Fruit fly (Drosophila melanogaster) whole organism, pupa: ENCODE measurements around the gene Gcn5.

Experiments used
- CG10348 ChIP-seq: fragments of 200-800 bp; sonication (Bioruptor generic); IDR thresholded peaks from 2 replicates; pipeline ENCODE4 v1.3.6; 2022; ENCODE audit warnings: missing biosample characterization, missing genetic modification characterization
- CG12605 ChIP-seq: fragments of 200-800 bp; sonication (Bioruptor generic); IDR thresholded peaks from 2 replicates; pipeline ENCODE4 v1.3.6; 2022; ENCODE audit warnings: missing biosample characterization, missing genetic modification characterization
- CG13204 ChIP-seq: fragments of 200-800 bp; sonication (Bioruptor generic); optimal IDR thresholded peaks from 2 replicates; lab custom pipeline; 2018; ENCODE audit warnings: missing biosample characterization, mild to moderate bottlenecking, missing genetic modification characterization, moderate library complexity
- CG14655 ChIP-seq: fragments of 200-800 bp; sonication (Bioruptor generic); optimal IDR thresholded peaks from 3 replicates; lab custom pipeline; 2017; ENCODE audit warnings: mild to moderate bottlenecking, missing biosample characterization, missing genetic modification reagents, missing genetic modification characterization
- CG15710 ChIP-seq: fragments of 200-800 bp; sonication (Bioruptor generic); optimal IDR thresholded peaks from 2 replicates; lab custom pipeline; 2018; ENCODE audit warnings: missing biosample characterization, mild to moderate bottlenecking, missing genetic modification characterization, moderate library complexity
- CG17806 ChIP-seq: fragments of 200-800 bp; sonication (Bioruptor generic); optimal IDR thresholded peaks from 2 replicates; lab custom pipeline; 2018; ENCODE audit warnings: missing biosample characterization, mild to moderate bottlenecking, missing genetic modification characterization, moderate library complexity
- CG32121 ChIP-seq: fragments of 200-800 bp; sonication (Bioruptor generic); IDR thresholded peaks from 2 replicates; pipeline ENCODE4 v1.3.6; 2022; ENCODE audit warnings: missing biosample characterization, missing genetic modification characterization
- CG34367 ChIP-seq: fragments of 200-800 bp; sonication (Bioruptor generic); optimal IDR thresholded peaks from 2 replicates; lab custom pipeline; 2018; ENCODE audit warnings: missing biosample characterization, mild to moderate bottlenecking, missing genetic modification characterization
- CG4496 ChIP-seq: fragments of 200-800 bp; sonication (Bioruptor generic); IDR thresholded peaks from 3 replicates; pipeline ENCODE4 v1.3.6; 2022; ENCODE audit warnings: missing biosample characterization, missing genetic modification characterization
- CG8159 ChIP-seq: fragments of 200-800 bp; sonication (Bioruptor generic); optimal IDR thresholded peaks from 3 replicates; lab custom pipeline; 2018; ENCODE audit warnings: missing biosample characterization, mild to moderate bottlenecking, missing genetic modification characterization, moderate library complexity
- CG8301 ChIP-seq: fragments of 200-800 bp; sonication (Bioruptor generic); optimal IDR thresholded peaks from 2 replicates; lab custom pipeline; 2018; ENCODE audit warnings: missing biosample characterization, mild to moderate bottlenecking, missing genetic modification characterization
- CG9948 ChIP-seq: fragments of 200-800 bp; sonication (Bioruptor generic); optimal IDR thresholded peaks from 2 replicates; lab custom pipeline; 2018; ENCODE audit warnings: missing biosample characterization, mild to moderate bottlenecking, missing genetic modification characterization, moderate library complexity
- D1 ChIP-seq: fragments of 200-800 bp; sonication (Bioruptor generic); optimal IDR thresholded peaks from 2 replicates; lab custom pipeline; 2018; ENCODE audit warnings: missing biosample characterization, mild to moderate bottlenecking, missing genetic modification characterization, moderate library complexity
- EcR ChIP-seq: fragments of 200-800 bp; sonication (Bioruptor generic); optimal IDR thresholded peaks from 3 replicates; lab custom pipeline; 2019; ENCODE audit warnings: missing biosample characterization, missing genetic modification characterization, mild to moderate bottlenecking, moderate library complexity, missing genetic modification reagents
- Ets98B ChIP-seq: fragments of 200-800 bp; sonication (Bioruptor generic); IDR thresholded peaks from 2 replicates; pipeline ENCODE4 v1.3.6; 2022; ENCODE audit warnings: missing biosample characterization, missing genetic modification characterization
- Pif1A ChIP-seq: fragments of 200-800 bp; sonication (Bioruptor generic); optimal IDR thresholded peaks from 3 replicates; lab custom pipeline; 2016; ENCODE audit warnings: missing biosample characterization, missing genetic modification characterization
- Pif1B ChIP-seq: fragments of 200-800 bp; sonication (Bioruptor generic); optimal IDR thresholded peaks from 3 replicates; lab custom pipeline; 2016; ENCODE audit warnings: missing biosample characterization, missing genetic modification characterization
- Snoo ChIP-seq: fragments of 200-800 bp; sonication (Bioruptor generic); optimal IDR thresholded peaks from 3 replicates; lab custom pipeline; 2017; ENCODE audit warnings: missing biosample characterization, mild to moderate bottlenecking, missing genetic modification characterization, inconsistent platforms
- fd96Ca ChIP-seq: fragments of 200-800 bp; sonication (Bioruptor generic); IDR thresholded peaks from 3 replicates; pipeline ENCODE4 v1.3.6; 2022; ENCODE audit warnings: missing biosample characterization, missing genetic modification characterization
- gl ChIP-seq: fragments of 200-800 bp; sonication (Bioruptor generic); optimal IDR thresholded peaks from 2 replicates; lab custom pipeline; 2018; ENCODE audit warnings: missing biosample characterization, mild to moderate bottlenecking, missing genetic modification characterization
- rn ChIP-seq: fragments of 200-800 bp; sonication (Bioruptor generic); IDR thresholded peaks from 2 replicates; pipeline ENCODE4 v1.3.6; 2022; ENCODE audit warnings: missing biosample characterization, missing genetic modification characterization

Gene Gcn5

dm6 chr3L:12534318-12534717 lies 10.5 kb upstream of the Gcn5 start, which contains the start of gene Pmm2:
Gene Pmm2, plus strand, starts transcription at chr3L:12534590.
- no peak for TF ChIP-seq CG13204 (GFP tag; lab: Kevin White, UChicago)
- no peak for TF ChIP-seq CG8159 (tag; lab: Kevin White, UChicago)
- TF ChIP-seq CG9948 (tag; lab: Kevin White, UChicago), result no peak
- no peak for TF ChIP-seq D1 (tag; lab: Kevin White, UChicago)
- no peak for TF ChIP-seq CG15710 (tag; lab: Kevin White, UChicago)
- no peak for TF ChIP-seq CG17806 (tag; lab: Kevin White, UChicago)
- no peak for TF ChIP-seq fd96Ca
- TF ChIP-seq Ets98B (GFP tag; lab: Robert Waterston, UW), result no peak
- no peak for TF ChIP-seq Pif1A (GFP tag; lab: Kevin White, UChicago)
- TF ChIP-seq EcR (GFP tag; lab: Kevin White, UChicago), result no peak
- TF ChIP-seq Snoo, result no peak
- no peak for TF ChIP-seq CG4496 (GFP tag; lab: Robert Waterston, UW)

DNA sequence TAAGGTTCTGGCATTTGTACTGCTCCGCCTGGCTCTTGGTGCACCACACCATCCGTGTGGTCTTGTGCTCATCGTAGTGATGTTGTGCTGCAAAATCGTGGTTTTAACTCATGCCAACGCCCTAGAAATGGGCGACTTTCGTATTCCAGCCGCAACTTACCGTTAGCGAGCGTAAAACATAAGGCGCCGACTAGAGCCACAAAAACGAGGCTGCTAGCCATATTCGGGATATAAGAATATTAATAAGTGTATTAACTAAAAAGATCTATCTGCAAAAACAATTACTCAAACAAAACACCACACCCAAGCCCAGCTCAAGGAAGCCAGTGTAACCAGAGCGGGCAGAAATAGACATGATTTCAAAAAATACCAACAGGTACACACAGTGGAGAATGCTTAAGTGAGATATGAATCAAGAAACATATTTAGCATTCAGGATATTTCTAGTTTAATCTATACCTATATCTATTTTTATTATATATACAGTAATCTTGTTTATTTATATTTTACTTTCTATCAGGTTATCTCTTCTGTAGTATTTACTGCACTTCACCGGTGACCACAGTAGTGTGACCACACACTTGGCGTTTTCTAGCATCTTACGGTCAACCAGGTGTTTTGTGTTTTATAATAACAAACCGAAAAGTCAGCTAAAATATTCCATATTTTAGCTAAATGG lies 9.7 kb upstream of the Gcn5 start, which contains the start of the genes Tsf2 and CG34242:
Gene Tsf2, minus strand, starts transcription at position 333 of the 679 bp plus-strand sequence.
Gene CG34242, plus strand, starts transcription at position 605 of the 679 bp plus-strand sequence.
- TF ChIP-seq EcR (GFP tag; lab: Kevin White, UChicago) (no peak), Pif1B (GFP tag; lab: Kevin White, UChicago) (peak; percentile 66), CG4496 (GFP tag; lab: Robert Waterston, UW) (peak; percentile 95), CG14655 (GFP tag; lab: Kevin White, UChicago) (no peak), Ets98B (GFP tag; lab: Robert Waterston, UW) (peak; percentile 88), CG34367 (tag; lab: Kevin White, UChicago) (peak; percentile 10), fd96Ca (no peak; the same call in 2 of the 3 replicates), CG17806 (tag; lab: Kevin White, UChicago) (peak; percentile 84), CG15710 (tag; lab: Kevin White, UChicago) (peak; percentile 72), gl (tag; lab: Kevin White, UChicago) (peak; percentile 49), CG13204 (GFP tag; lab: Kevin White, UChicago) (no peak), CG10348 (peak; percentile 91), rn (GFP tag; lab: Robert Waterston, UW) (peak; percentile 71), CG8159 (tag; lab: Kevin White, UChicago) (peak; percentile 92), CG9948 (tag; lab: Kevin White, UChicago) (peak; percentile 88), Snoo (peak; percentile 74), CG8301 (tag; lab: Kevin White, UChicago) (peak; percentile 87), CG32121 (GFP tag; lab: Robert Waterston, UW) (peak; percentile 95), Pif1A (GFP tag; lab: Kevin White, UChicago) (peak; percentile 64), CG12605 (GFP tag; lab: Robert Waterston, UW) (peak; percentile 97), D1 (tag; lab: Kevin White, UChicago) (peak; percentile 32)
- TF ChIP-seq, all 21 proteins: peak for 17

DNA sequence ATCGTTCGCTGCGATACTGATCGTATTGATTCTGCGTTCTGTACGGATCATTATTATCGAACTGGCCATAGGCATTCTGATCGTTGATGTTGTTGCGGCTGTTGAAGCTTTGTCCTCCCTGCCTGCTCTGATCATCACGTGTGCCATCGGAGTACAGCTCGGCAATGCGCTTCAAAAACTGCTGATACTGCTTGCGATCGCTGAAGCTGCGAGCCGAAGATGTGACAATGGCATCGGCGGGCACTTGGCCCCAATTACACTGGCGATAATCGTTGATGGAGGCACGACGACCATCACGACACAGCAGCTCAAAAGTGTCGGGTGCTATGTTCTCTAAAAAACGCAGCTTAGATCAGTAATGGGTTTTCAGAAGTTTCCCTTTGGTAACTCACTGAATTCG lies 8.4 kb upstream of the Gcn5 start:
- no peak for TF ChIP-seq CG10348
- no peak for TF ChIP-seq Pif1A (GFP tag; lab: Kevin White, UChicago)
- TF ChIP-seq D1 (tag; lab: Kevin White, UChicago), result no peak
- TF ChIP-seq Ets98B (GFP tag; lab: Robert Waterston, UW), result no peak
- no peak for TF ChIP-seq fd96Ca
- no peak for TF ChIP-seq CG12605 (GFP tag; lab: Robert Waterston, UW)
- TF ChIP-seq CG14655 (GFP tag; lab: Kevin White, UChicago), result no peak
- no peak for TF ChIP-seq CG8159 (tag; lab: Kevin White, UChicago)
- no peak for TF ChIP-seq gl (tag; lab: Kevin White, UChicago)
- TF ChIP-seq CG8301 (tag; lab: Kevin White, UChicago), result no peak
- TF ChIP-seq CG17806 (tag; lab: Kevin White, UChicago), result no peak
- TF ChIP-seq Pif1B (GFP tag; lab: Kevin White, UChicago), result no peak
- no peak for TF ChIP-seq CG13204 (GFP tag; lab: Kevin White, UChicago)
- no peak for TF ChIP-seq CG32121 (GFP tag; lab: Robert Waterston, UW)
- TF ChIP-seq CG15710 (tag; lab: Kevin White, UChicago), result no peak
- no peak for TF ChIP-seq CG34367 (tag; lab: Kevin White, UChicago)
- TF ChIP-seq rn (GFP tag; lab: Robert Waterston, UW), result no peak
- TF ChIP-seq EcR (GFP tag; lab: Kevin White, UChicago), result no peak
- no peak for TF ChIP-seq Snoo

DNA sequence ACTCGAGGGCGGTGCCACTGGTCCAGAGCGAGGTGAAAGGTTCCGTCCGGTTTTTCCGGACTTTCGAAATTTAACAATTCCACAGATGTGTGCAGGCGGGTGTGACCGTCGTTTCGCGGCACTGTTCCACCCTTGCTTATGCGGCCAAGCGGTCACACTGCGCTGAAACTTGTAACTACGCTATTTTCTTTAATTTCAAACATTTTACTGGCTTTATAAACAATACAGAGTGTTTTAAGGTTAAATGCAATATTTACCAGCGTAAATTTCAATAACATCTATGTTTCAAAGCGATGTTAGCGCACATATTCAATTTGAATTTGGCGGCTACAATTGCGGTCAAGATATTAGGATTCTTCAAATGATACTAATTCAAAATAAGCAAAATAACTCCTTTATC lies 6.2 kb upstream of the Gcn5 start, which contains the start of gene nst:
Gene nst, minus strand, starts transcription at position 128 of the 400 bp plus-strand sequence.
- no peak for TF ChIP-seq CG8301 (tag; lab: Kevin White, UChicago)
- TF ChIP-seq EcR (GFP tag; lab: Kevin White, UChicago), result no peak
- TF ChIP-seq Pif1A (GFP tag; lab: Kevin White, UChicago), result no peak
- no peak for TF ChIP-seq rn (GFP tag; lab: Robert Waterston, UW)
- TF ChIP-seq CG15710 (tag; lab: Kevin White, UChicago), result no peak
- no peak for TF ChIP-seq CG10348
- TF ChIP-seq Pif1B (GFP tag; lab: Kevin White, UChicago), result no peak
- TF ChIP-seq CG13204 (GFP tag; lab: Kevin White, UChicago), result no peak
- no peak for TF ChIP-seq gl (tag; lab: Kevin White, UChicago)

dm6 chr3L:12529431-12530007 lies 5.7 kb upstream of the Gcn5 start:
- peak; percentile 60 for TF ChIP-seq CG8159 (tag; lab: Kevin White, UChicago)
- peak; percentile 51 for TF ChIP-seq Pif1B (GFP tag; lab: Kevin White, UChicago)
- peak; percentile 72 for TF ChIP-seq CG12605 (GFP tag; lab: Robert Waterston, UW)
- no peak for TF ChIP-seq D1 (tag; lab: Kevin White, UChicago)
- peak; percentile 74 for TF ChIP-seq CG32121 (GFP tag; lab: Robert Waterston, UW)
- TF ChIP-seq EcR (GFP tag; lab: Kevin White, UChicago), result no peak
- peak; percentile 47 for TF ChIP-seq CG15710 (tag; lab: Kevin White, UChicago)
- TF ChIP-seq CG8301 (tag; lab: Kevin White, UChicago), result peak; percentile 73
- peak; percentile 85 for TF ChIP-seq CG4496 (GFP tag; lab: Robert Waterston, UW)
- TF ChIP-seq rn (GFP tag; lab: Robert Waterston, UW), result 0 out of 2 replicates have a peak, but pooled peaks have one; percentile 22
- no peak for TF ChIP-seq CG10348
- TF ChIP-seq CG14655 (GFP tag; lab: Kevin White, UChicago), result peak; percentile 71
- TF ChIP-seq Pif1A (GFP tag; lab: Kevin White, UChicago), result peak; percentile 79
- TF ChIP-seq Snoo, result peak; percentile 68
- TF ChIP-seq CG34367 (tag; lab: Kevin White, UChicago), result peak; percentile 58
- peak; percentile 51 for TF ChIP-seq CG9948 (tag; lab: Kevin White, UChicago)
- TF ChIP-seq CG17806 (tag; lab: Kevin White, UChicago), result peak; percentile 62
- peak; percentile 82 for TF ChIP-seq Ets98B (GFP tag; lab: Robert Waterston, UW)
- TF ChIP-seq CG13204 (GFP tag; lab: Kevin White, UChicago), result no peak
- TF ChIP-seq gl (tag; lab: Kevin White, UChicago), result peak; percentile 39
- peak; percentile 72; the same call in 2 of the 3 replicates for TF ChIP-seq fd96Ca
